Worm (Caenorhabditis elegans): Measurements from ENCODE around the gene ccar-1.

- TF ChIP-seq ceh-82 (tag; optimal IDR thresholded peaks at IDR 0.05) (no peak), hlh-30 (tag; optimal IDR thresholded peaks at IDR 0.05; ENCODE audit: insufficient read depth) (peak; percentile 10), R02D3.7 (tag; optimal IDR thresholded peaks at IDR 0.05) (no peak), spr-3 (GFP tag; optimal IDR thresholded peaks at IDR 0.05) (no peak), pqm-1 (tag; optimal IDR thresholded peaks at IDR 0.05) (no peak), fos-1 (tag; optimal IDR thresholded peaks at IDR 0.05) (no peak), ZK546.5 (tag; optimal IDR thresholded peaks at IDR 0.05) (no peak), nhr-76 (tag; optimal IDR thresholded peaks at IDR 0.05) (no peak), nhr-25 (tag; optimal IDR thresholded peaks at IDR 0.05; ENCODE audit: borderline replicate concordance, insufficient read depth) (no peak)
These were observed 19.9 kb downstream of the ccar-1 start, which contains the start of gene noah-2 for ce11 chrIV:14091242-14091641.
